Worm (Caenorhabditis elegans): ENCODE data around the gene T04C9.2.

DNA sequence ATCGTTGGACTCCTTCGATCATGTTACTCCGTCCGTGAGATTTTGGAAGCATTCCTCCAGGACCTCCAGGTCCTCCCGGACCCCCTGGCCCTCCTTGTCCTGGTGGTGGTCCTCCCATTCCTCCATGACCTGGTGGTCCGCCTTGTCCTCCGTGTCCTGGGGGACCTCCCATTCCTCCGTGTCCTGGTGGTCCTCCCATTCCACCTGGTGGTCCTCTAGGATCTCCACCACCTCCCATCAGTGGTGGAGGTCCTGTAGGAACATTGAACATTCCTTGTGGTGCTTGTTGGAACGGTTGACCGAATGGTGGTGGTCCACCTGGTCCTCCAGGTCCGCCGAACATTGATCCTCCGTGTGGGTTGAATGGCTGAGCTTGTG, 37.8 kb upstream of the T04C9.2 start:
- TF ChIP-seq lin-13 (tag; optimal IDR thresholded peaks at IDR 0.05) (no peak), nhr-76 (tag; optimal IDR thresholded peaks at IDR 0.05) (no peak)

Data from whole organism, mixed stage, embryonic.